Worm (Caenorhabditis elegans): ENCODE data around the gene F23F12.12.

- TF ChIP-seq sea-1 (GFP tag; conservative IDR thresholded peaks at IDR 0.05): no peak
- no peak for TF ChIP-seq hnd-1 (tag; optimal IDR thresholded peaks at IDR 0.05)
- TF ChIP-seq ets-7 (tag; optimal IDR thresholded peaks at IDR 0.05): no peak
Observed at ce11 chrIII:6482918-6483317, 25.0 kb upstream of the F23F12.12 start, which contains the start of gene chtb-2.

All from whole organism, early embryonic.